Fruit fly (Drosophila melanogaster): Measurements from ENCODE around the gene loj.

The loj gene

dm6 chr3L:6065881-6066389, 28.9 kb upstream of the loj start, which contains the start of gene CG42269:
Gene CG42269, plus strand, starts transcription at chr3L:6066296.
- no peak for TF ChIP-seq CG10669 (GFP tag; optimal IDR thresholded peaks at IDR 0.05)
- TF ChIP-seq CG3032 (tag; optimal IDR thresholded peaks at IDR 0.05) = no peak
- TF ChIP-seq CG6792 (GFP tag; optimal IDR thresholded peaks at IDR 0.05) = no peak
- no peak for TF ChIP-seq vri (GFP tag; optimal IDR thresholded peaks at IDR 0.05)
- no peak for TF ChIP-seq spab (GFP tag; optimal IDR thresholded peaks at IDR 0.05)
- TF ChIP-seq net (GFP tag; optimal IDR thresholded peaks at IDR 0.05) = peak; percentile 3
- no peak for TF ChIP-seq fd59A (GFP tag; optimal IDR thresholded peaks at IDR 0.05)
- TF ChIP-seq svp (GFP tag) = no peak
- 0 out of 3 replicates have a peak, but pooled peaks have one; percentile 20 for TF ChIP-seq CG6163 (GFP tag; IDR thresholded peaks at IDR 0.05)
- TF ChIP-seq CG34406 (GFP tag; optimal IDR thresholded peaks at IDR 0.05) = no peak
- TF ChIP-seq CG10631 (GFP tag; optimal IDR thresholded peaks at IDR 0.05) = no peak
- peak; percentile 92 for TF ChIP-seq Blimp-1 (GFP tag; optimal IDR thresholded peaks at IDR 0.05)
- TF ChIP-seq CG6854 (GFP tag; optimal IDR thresholded peaks at IDR 0.05) = peak; percentile 91
- peak; percentile 63 for TF ChIP-seq Eip78C (GFP tag)
- TF ChIP-seq cyc (GFP tag; optimal IDR thresholded peaks at IDR 0.05) = no peak

dm6 chr3L:6068178-6068577, 26.6 kb upstream of the loj start:
- no peak for TF ChIP-seq CG10669 (GFP tag; optimal IDR thresholded peaks at IDR 0.05)
- TF ChIP-seq CG7368 (GFP tag; optimal IDR thresholded peaks at IDR 0.05) = no peak
- no peak for TF ChIP-seq vri (GFP tag; optimal IDR thresholded peaks at IDR 0.05)
- no peak for TF ChIP-seq CG11902 (GFP tag; optimal IDR thresholded peaks at IDR 0.05)
- no peak for TF ChIP-seq Gug (GFP tag; IDR thresholded peaks at IDR 0.05)
- TF ChIP-seq CG4318 (GFP tag; optimal IDR thresholded peaks at IDR 0.05) = no peak
- TF ChIP-seq CG3032 (tag; optimal IDR thresholded peaks at IDR 0.05) = no peak
- no peak for TF ChIP-seq topi (GFP tag; optimal IDR thresholded peaks at IDR 0.05)
- no peak for TF ChIP-seq Eip78C (GFP tag)
- TF ChIP-seq salr (GFP tag; optimal IDR thresholded peaks at IDR 0.05) = no peak
- TF ChIP-seq fd59A (GFP tag; optimal IDR thresholded peaks at IDR 0.05) = no peak
- no peak for TF ChIP-seq CG31627 (GFP tag; optimal IDR thresholded peaks at IDR 0.05)
- no peak for TF ChIP-seq pdm3 (GFP tag; optimal IDR thresholded peaks at IDR 0.05)
- no peak for TF ChIP-seq CG6276 (GFP tag; optimal IDR thresholded peaks at IDR 0.05)
- no peak for TF ChIP-seq cyc (GFP tag; optimal IDR thresholded peaks at IDR 0.05)

- TF ChIP-seq Eip75B (GFP tag; optimal IDR thresholded peaks at IDR 0.05) (no peak), Hr4 (GFP tag; optimal IDR thresholded peaks at IDR 0.05) (no peak), CG16779 (tag; optimal IDR thresholded peaks at IDR 0.05) (no peak), CG7368 (GFP tag; optimal IDR thresholded peaks at IDR 0.05) (no peak), CG6792 (GFP tag; optimal IDR thresholded peaks at IDR 0.05) (no peak), CG11294 (GFP tag; IDR thresholded peaks at IDR 0.05) (no peak), pdm3 (GFP tag; optimal IDR thresholded peaks at IDR 0.05) (no peak), Eip78C (GFP tag) (no peak), CG10669 (GFP tag; optimal IDR thresholded peaks at IDR 0.05) (no peak), OdsH (GFP tag; optimal IDR thresholded peaks at IDR 0.05) (no peak), fd85E (GFP tag; optimal IDR thresholded peaks at IDR 0.05) (no peak), Sox102F (GFP tag; optimal IDR thresholded peaks at IDR 0.05) (no peak), CG34406 (GFP tag; optimal IDR thresholded peaks at IDR 0.05) (no peak), CG8319 (GFP tag; optimal IDR thresholded peaks at IDR 0.05) (no peak), CG31627 (GFP tag; optimal IDR thresholded peaks at IDR 0.05) (no peak), acj6 (GFP tag; optimal IDR thresholded peaks at IDR 0.05) (no peak), Sox15 (GFP tag; optimal IDR thresholded peaks at IDR 0.05) (no peak)
Observed at dm6 chr3L:6070119-6070518, 24.7 kb upstream of the loj start.

- TF ChIP-seq fd59A (GFP tag; optimal IDR thresholded peaks at IDR 0.05) (no peak), lz (GFP tag; optimal IDR thresholded peaks at IDR 0.05) (peak; percentile 68), CG8319 (GFP tag; optimal IDR thresholded peaks at IDR 0.05) (peak; percentile 43), CG15336 (GFP tag; IDR thresholded peaks at IDR 0.05) (no peak), topi (GFP tag; optimal IDR thresholded peaks at IDR 0.05) (peak; percentile 49), Eip93F (GFP tag; optimal IDR thresholded peaks at IDR 0.05) (no peak), vri (GFP tag; optimal IDR thresholded peaks at IDR 0.05) (peak; percentile 5), CG31627 (GFP tag; optimal IDR thresholded peaks at IDR 0.05) (peak; percentile 55), CG6854 (GFP tag; optimal IDR thresholded peaks at IDR 0.05) (peak; percentile 21), CG11902 (GFP tag; optimal IDR thresholded peaks at IDR 0.05) (peak; percentile 66), Hr39 (GFP tag; optimal IDR thresholded peaks at IDR 0.05) (peak; percentile 65), salr (GFP tag; optimal IDR thresholded peaks at IDR 0.05) (peak in 1 of 2 experiments; percentile 54), Blimp-1 (GFP tag; optimal IDR thresholded peaks at IDR 0.05) (peak; percentile 31), Met (GFP tag; optimal IDR thresholded peaks at IDR 0.05) (peak; percentile 44), OdsH (GFP tag; optimal IDR thresholded peaks at IDR 0.05) (peak; percentile 59), CG7368 (GFP tag; optimal IDR thresholded peaks at IDR 0.05) (peak; percentile 13), cyc (GFP tag; optimal IDR thresholded peaks at IDR 0.05) (peak; percentile 73), achi (GFP tag; optimal IDR thresholded peaks at IDR 0.05) (peak; percentile 25), Eip75B (GFP tag; optimal IDR thresholded peaks at IDR 0.05) (peak; percentile 17), dac (GFP tag; optimal IDR thresholded peaks at IDR 0.05) (no peak), net (GFP tag; optimal IDR thresholded peaks at IDR 0.05) (peak; percentile 5), acj6 (GFP tag; optimal IDR thresholded peaks at IDR 0.05) (peak; percentile 40), CG3919 (GFP tag; optimal IDR thresholded peaks at IDR 0.05) (peak; percentile 58), Eip78C (GFP tag) (peak; percentile 68)
Observed at dm6 chr3L:6071454-6072189, 23.2 kb upstream of the loj start, which contains the start of gene CG6602. Gene CG6602, plus strand, starts transcription at chr3L:6072139.
